Fruit fly (Drosophila melanogaster): ENCODE data around the gene CG7201.

CG7201 gene

dm6 chr3L:8315141-8315816, 20.2 kb upstream of the CG7201 start, which contains the start of gene Cpsf6 (continued):
- TF ChIP-seq CG13287 (GFP tag; IDR thresholded peaks at IDR 0.05; ENCODE audit: partially characterized antibody) (peak; percentile 10; the same call in 1 of the 2 replicates), CG17186 (GFP tag; optimal IDR thresholded peaks at IDR 0.05) (peak; percentile 54), pfk (GFP tag; optimal IDR thresholded peaks at IDR 0.05) (peak; percentile 3), Sox100B (GFP tag; optimal IDR thresholded peaks at IDR 0.05) (peak; percentile 35), Scr (GFP tag; IDR thresholded peaks at IDR 0.05; ENCODE audit: partially characterized antibody) (no peak; the same call in 1 of the 2 replicates), crol (GFP tag; IDR thresholded peaks at IDR 0.05) (peak; percentile 94), Sry-β (GFP tag; optimal IDR thresholded peaks at IDR 0.05) (no peak), sd (tag; optimal IDR thresholded peaks at IDR 0.05) (no peak), Bdp1 (GFP tag; optimal IDR thresholded peaks at IDR 0.05) (peak; percentile 29), amos (GFP tag; IDR thresholded peaks at IDR 0.05; ENCODE audit: partially characterized antibody) (no peak), Rfx (GFP tag; IDR thresholded peaks at IDR 0.05) (peak; percentile 70), Nf-YB (GFP tag; optimal IDR thresholded peaks at IDR 0.05) (peak; percentile 11), Deaf1 (tag; optimal IDR thresholded peaks at IDR 0.05) (peak; percentile 19), otp (GFP tag; IDR thresholded peaks at IDR 0.05) (no peak), Dek (tag; optimal IDR thresholded peaks at IDR 0.05) (peak; percentile 65), ap (GFP tag; IDR thresholded peaks at IDR 0.05) (0 out of 2 replicates have a peak, but pooled peaks have one; percentile 25), ems (GFP tag; optimal IDR thresholded peaks at IDR 0.05) (peak; percentile 35), CG4617 (GFP tag; optimal IDR thresholded peaks at IDR 0.05; ENCODE audit: borderline replicate concordance) (peak; percentile 54), Oaz (GFP tag; IDR thresholded peaks at IDR 0.05) (peak; percentile 31; the same call in 1 of the 2 replicates), Mad (GFP tag; optimal IDR thresholded peaks at IDR 0.05) (peak; percentile 47), Xbp1 (GFP tag; optimal IDR thresholded peaks at IDR 0.05) (peak; percentile 64), cato (GFP tag; optimal IDR thresholded peaks at IDR 0.05; ENCODE audit: borderline replicate concordance) (peak; percentile 19), org-1 (GFP tag; optimal IDR thresholded peaks at IDR 0.05) (no peak), MTF-1 (GFP tag; optimal IDR thresholded peaks at IDR 0.05; ENCODE audit: borderline replicate concordance) (no peak), CG42726 (GFP tag; IDR thresholded peaks at IDR 0.05; ENCODE audit: partially characterized antibody) (0 out of 2 replicates have a peak, but pooled peaks have one; percentile 18), CG4404 (GFP tag; IDR thresholded peaks at IDR 0.05) (0 out of 2 replicates have a peak, but pooled peaks have one; percentile 15), B-H1 (GFP tag; IDR thresholded peaks at IDR 0.05) (no peak; the same call in 2 of the 3 replicates), Bteb2 (GFP tag; optimal IDR thresholded peaks at IDR 0.05) (peak; percentile 35), gt (GFP tag; IDR thresholded peaks at IDR 0.05) (no peak), sug (tag; optimal IDR thresholded peaks at IDR 0.05) (peak; percentile 68), vfl (GFP tag; optimal IDR thresholded peaks at IDR 0.05) (peak; percentile 29), Hsf (GFP tag; optimal IDR thresholded peaks at IDR 0.05) (peak; percentile 61), tup (GFP tag; optimal IDR thresholded peaks at IDR 0.05) (no peak), Dref (GFP tag; IDR thresholded peaks at IDR 0.05) (peak; percentile 76), chn (GFP tag; optimal IDR thresholded peaks at IDR 0.05) (peak; percentile 6), BEAF-32 (GFP tag; optimal IDR thresholded peaks at IDR 0.05) (peak; percentile 54), MBD-R2 (GFP tag; IDR thresholded peaks at IDR 0.05) (peak; percentile 34; the same call in 1 of the 2 replicates), CG30403 (GFP tag; optimal IDR thresholded peaks at IDR 0.05) (peak; percentile 70), CG11456 (GFP tag; IDR thresholded peaks at IDR 0.05) (peak; percentile 60; the same call in 2 of the 3 replicates), CG2889 (GFP tag; IDR thresholded peaks at IDR 0.05) (0 out of 3 replicates have a peak, but pooled peaks have one; percentile 47), Nf-YC (tag; optimal IDR thresholded peaks at IDR 0.05) (peak; percentile 66), pnt (GFP tag; optimal IDR thresholded peaks at IDR 0.05) (no peak), CG13894 (tag; optimal IDR thresholded peaks at IDR 0.05) (no peak), CTCF (GFP tag; optimal IDR thresholded peaks at IDR 0.05) (peak; percentile 4), CG33213 (GFP tag; optimal IDR thresholded peaks at IDR 0.05) (peak; percentile 6), twi (tag; optimal IDR thresholded peaks at IDR 0.05) (no peak), zen (tag; optimal IDR thresholded peaks at IDR 0.05) (peak; percentile 89), odd (GFP tag; optimal IDR thresholded peaks at IDR 0.05) (no peak), CG9817 (tag; optimal IDR thresholded peaks at IDR 0.05) (peak; percentile 75)

All from whole organism, embryonic.